Fruit fly (Drosophila melanogaster): Measurements from ENCODE around the gene CG31211.

CG31211 gene

DNA sequence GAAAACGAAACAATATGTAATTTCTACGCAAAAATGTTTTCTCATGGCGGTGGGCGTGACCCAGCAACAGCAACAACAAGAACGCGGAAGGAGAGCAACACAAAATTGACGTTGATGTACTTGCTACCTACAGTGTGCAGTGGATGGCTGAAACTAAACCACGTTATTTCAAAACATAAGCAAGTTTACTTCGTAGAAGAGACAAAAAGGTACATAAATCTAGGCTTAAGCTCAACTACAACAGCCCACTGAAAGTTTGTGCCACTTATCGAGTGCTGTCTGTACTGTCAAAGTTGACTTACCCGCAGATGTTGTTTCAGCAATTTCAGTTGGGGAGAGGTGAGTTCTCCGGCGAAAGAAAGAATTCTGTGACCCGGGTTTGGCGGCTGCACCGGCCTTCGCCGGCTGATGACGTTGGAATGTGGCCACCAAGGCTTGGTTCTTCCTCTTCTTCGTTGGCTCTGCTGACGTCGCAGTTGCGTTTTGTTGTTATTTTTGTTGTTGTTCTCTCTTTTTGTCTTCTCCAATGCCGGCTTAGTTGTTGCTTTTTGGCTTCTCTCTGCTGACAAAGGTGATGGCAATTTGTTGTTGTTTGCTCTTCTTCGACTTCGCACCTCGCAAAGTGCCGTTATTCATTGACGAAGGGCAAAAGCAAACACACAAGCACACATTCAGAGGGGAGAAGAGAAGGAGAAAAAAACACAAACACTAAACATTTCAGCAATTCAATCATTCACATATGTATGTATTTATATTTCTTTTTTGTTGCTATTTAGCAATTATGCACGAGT, 2.2 kb upstream of the CG31211 start (continued):
- TF ChIP-seq esn (GFP tag; optimal IDR thresholded peaks at IDR 0.05) (peak; percentile 78), lz (GFP tag; optimal IDR thresholded peaks at IDR 0.05) (peak; percentile 76), Eip78C (GFP tag) (peak; percentile 87), fd59A (GFP tag; optimal IDR thresholded peaks at IDR 0.05) (peak; percentile 35), Ets96B (tag; optimal IDR thresholded peaks at IDR 0.05) (peak; percentile 59), CG3919 (GFP tag; optimal IDR thresholded peaks at IDR 0.05) (peak; percentile 64), fkh (GFP tag; optimal IDR thresholded peaks at IDR 0.05) (peak; percentile 67), Eip75B (GFP tag; optimal IDR thresholded peaks at IDR 0.05) (peak; percentile 66), spab (GFP tag; optimal IDR thresholded peaks at IDR 0.05) (peak; percentile 61), svp (GFP tag) (peak; percentile 93), Hr38 (GFP tag; optimal IDR thresholded peaks at IDR 0.05) (no peak), net (GFP tag; optimal IDR thresholded peaks at IDR 0.05) (peak; percentile 55), Hr4 (GFP tag; optimal IDR thresholded peaks at IDR 0.05) (peak; percentile 30), topi (GFP tag; optimal IDR thresholded peaks at IDR 0.05) (peak; percentile 80), achi (GFP tag; optimal IDR thresholded peaks at IDR 0.05) (peak; percentile 68), cyc (GFP tag; optimal IDR thresholded peaks at IDR 0.05) (peak; percentile 84), Sox102F (GFP tag; optimal IDR thresholded peaks at IDR 0.05) (peak; percentile 79), dac (GFP tag; optimal IDR thresholded peaks at IDR 0.05) (no peak)

DNA sequence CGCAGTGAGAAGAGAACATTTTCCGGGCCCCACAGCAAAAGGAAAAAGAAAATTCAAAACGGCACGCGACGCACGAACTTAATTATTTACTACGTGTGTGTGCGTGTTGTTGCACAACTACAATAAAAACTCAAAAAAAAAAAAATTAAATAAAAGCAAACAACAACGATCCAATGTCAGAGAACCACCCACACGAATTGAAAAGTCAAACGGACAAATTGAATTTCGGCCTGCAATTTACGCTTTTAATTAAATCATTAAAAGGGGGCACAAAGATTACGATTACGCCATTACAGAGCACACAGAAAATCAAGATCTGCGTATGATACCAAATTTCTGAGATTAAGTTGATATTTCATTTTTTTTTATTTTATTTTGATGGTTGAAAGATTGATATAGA, 1.5 kb upstream of the CG31211 start:
- TF ChIP-seq eg (GFP tag; IDR thresholded peaks at IDR 0.05) (0 out of 3 replicates have a peak, but pooled peaks have one; percentile 15), CG34406 (GFP tag; optimal IDR thresholded peaks at IDR 0.05) (no peak), svp (GFP tag) (peak; percentile 33), CG32006 (GFP tag; optimal IDR thresholded peaks at IDR 0.05) (peak; percentile 11), CG11762 (GFP tag; optimal IDR thresholded peaks at IDR 0.05; ENCODE audit: insufficient read depth) (no peak), salr (GFP tag; optimal IDR thresholded peaks at IDR 0.05) (no peak)

DNA sequence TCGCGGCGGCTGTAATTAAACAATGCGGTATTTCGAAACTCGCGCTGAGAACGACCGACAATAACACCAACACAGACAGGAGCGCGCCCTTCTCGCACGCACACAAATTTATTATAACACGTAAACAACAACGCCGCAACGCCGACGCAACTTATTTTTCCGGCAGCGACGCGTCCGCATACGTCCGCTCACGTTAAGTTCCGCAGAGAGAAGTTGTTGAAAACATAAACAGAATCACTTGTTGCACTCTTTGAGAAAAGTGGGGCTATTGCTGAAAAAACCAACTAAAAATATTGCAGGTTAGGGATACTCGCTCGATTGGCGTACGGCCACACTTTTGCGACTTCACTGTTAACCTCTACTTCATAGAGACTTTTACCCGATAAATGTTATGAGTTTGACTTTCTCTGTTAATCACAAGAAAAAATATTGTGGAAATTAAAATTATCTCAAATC, 549 bp upstream of the CG31211 start, which contains the start of gene Cad87A:
Gene Cad87A, minus strand, starts transcription at position 227 of the 456 bp plus-strand sequence.
- TF ChIP-seq Smox (GFP tag; optimal IDR thresholded peaks at IDR 0.05) (no peak), Eip78C (GFP tag) (peak; percentile 64), svp (GFP tag) (no peak), CG8119 (GFP tag; IDR thresholded peaks at IDR 0.05) (no peak), CG32006 (GFP tag; optimal IDR thresholded peaks at IDR 0.05) (no peak), Hr4 (GFP tag; optimal IDR thresholded peaks at IDR 0.05) (no peak), CG11294 (GFP tag; IDR thresholded peaks at IDR 0.05) (no peak), Hr38 (GFP tag; optimal IDR thresholded peaks at IDR 0.05) (no peak), CG11902 (GFP tag; optimal IDR thresholded peaks at IDR 0.05) (no peak), CG6163 (GFP tag; IDR thresholded peaks at IDR 0.05) (no peak), CG1621 (tag; optimal IDR thresholded peaks at IDR 0.05) (peak; percentile 44), net (GFP tag; optimal IDR thresholded peaks at IDR 0.05) (no peak), vri (GFP tag; optimal IDR thresholded peaks at IDR 0.05) (peak; percentile 17), Sox15 (GFP tag; optimal IDR thresholded peaks at IDR 0.05) (no peak), acj6 (GFP tag; optimal IDR thresholded peaks at IDR 0.05) (no peak), fkh (GFP tag; optimal IDR thresholded peaks at IDR 0.05) (peak; percentile 82), Hr39 (GFP tag; optimal IDR thresholded peaks at IDR 0.05) (no peak), fd85E (GFP tag; optimal IDR thresholded peaks at IDR 0.05) (no peak), Gug (GFP tag; IDR thresholded peaks at IDR 0.05) (no peak), CG6276 (GFP tag; optimal IDR thresholded peaks at IDR 0.05) (no peak), CG10669 (GFP tag; optimal IDR thresholded peaks at IDR 0.05) (no peak), CG6854 (GFP tag; optimal IDR thresholded peaks at IDR 0.05) (peak; percentile 19), CG34406 (GFP tag; optimal IDR thresholded peaks at IDR 0.05) (no peak), ss (GFP tag; optimal IDR thresholded peaks at IDR 0.05) (peak; percentile 51 to 55), CG4318 (GFP tag; optimal IDR thresholded peaks at IDR 0.05) (no peak), CG10631 (GFP tag; optimal IDR thresholded peaks at IDR 0.05) (no peak), Ets96B (tag; optimal IDR thresholded peaks at IDR 0.05) (no peak), esn (GFP tag; optimal IDR thresholded peaks at IDR 0.05) (no peak), OdsH (GFP tag; optimal IDR thresholded peaks at IDR 0.05) (no peak), CG3032 (tag; optimal IDR thresholded peaks at IDR 0.05) (peak; percentile 3), dsx (GFP tag; optimal IDR thresholded peaks at IDR 0.05; ENCODE audit: poor library complexity, severe bottlenecking) (peak; percentile 45), Met (GFP tag; optimal IDR thresholded peaks at IDR 0.05) (no peak), CG6792 (GFP tag; optimal IDR thresholded peaks at IDR 0.05) (no peak)

Measured in whole organism, prepupa.